Worm (Caenorhabditis elegans) whole organism, young adult: ENCODE results near the gene math-33.

Experiments used
- Y67H2A.10 ChIP-seq: fragments of 200-800 bp; sonication (Bioruptor generic); conservative IDR thresholded peaks from 2 replicates; pipeline ENCODE4 v1.3.6; 2022; ENCODE audit warnings: missing genetic modification reagents, missing genetic modification characterization, missing compliant biosample characterization
- die-1 ChIP-seq: sonication (generic microtip); optimal IDR thresholded peaks from 2 replicates; lab custom pipeline; 2016; ENCODE audit warnings: missing genotype, mild to moderate bottlenecking, missing genetic modification characterization, missing compliant biosample characterization
- lin-54 ChIP-seq: fragments of 200-800 bp; sonication (Bioruptor generic); optimal IDR thresholded peaks from 2 replicates; lab custom pipeline; 2018; ENCODE audit warnings: mild to moderate bottlenecking, missing genetic modification characterization, missing compliant biosample characterization
- madf-3 ChIP-seq: fragments of 200-800 bp; sonication (Bioruptor generic); IDR thresholded peaks from 2 replicates; pipeline ENCODE4 v1.3.6; 2022; ENCODE audit warnings: missing genetic modification reagents, missing genetic modification characterization, missing compliant biosample characterization
- nfya-1 ChIP-seq: sonication (generic microtip); optimal IDR thresholded peaks from 2 replicates; lab custom pipeline; 2017; ENCODE audit warnings: antibody characterized with exemption, missing compliant biosample characterization, missing genetic modification characterization, borderline replicate concordance; ENCODE audit not compliant: insufficient read depth
- rpc-1 ChIP-seq, 2 experiments: fragments of 150-350 bp in 1 of 2; sonication (generic microtip) in 1 of 2; optimal IDR thresholded peaks; 2 replicates each; lab custom pipeline; 2014 to 2018; ENCODE audit warnings: missing biosample characterization in 1 of 2, missing genetic modification characterization in 1 of 2, missing genetic modification reagents in 1 of 2, missing genotype in 1 of 2
- sdz-38 ChIP-seq: sonication (generic microtip); optimal IDR thresholded peaks from 2 replicates; lab custom pipeline; 2016; ENCODE audit warnings: missing genotype, missing genetic modification characterization, missing compliant biosample characterization
- zim-3 ChIP-seq: sonication (generic microtip); optimal IDR thresholded peaks from 2 replicates; lab custom pipeline; 2017; ENCODE audit warnings: mild to moderate bottlenecking, missing genetic modification characterization, moderate library complexity, missing compliant biosample characterization

- no peak for TF ChIP-seq zim-3 (tag; lab: Kevin White, UChicago)
- TF ChIP-seq Y67H2A.10 (GFP tag; lab: Robert Waterston, UW) = no peak
- no peak for TF ChIP-seq die-1 (tag; lab: Kevin White, UChicago)
- no peak for TF ChIP-seq lin-54 (GFP tag; lab: Kevin White, UChicago)
- TF ChIP-seq sdz-38 (tag; lab: Kevin White, UChicago) = no peak
- no peak for TF ChIP-seq madf-3 (GFP tag; lab: Robert Waterston, UW)
- no peak for TF ChIP-seq nfya-1 (tag; lab: Kevin White, UChicago)
- TF ChIP-seq rpc-1 (optimal IDR thresholded peaks at IDR 0.05; lab: Kevin White, UChicago) = no peak
- TF ChIP-seq rpc-1 (tag; optimal IDR thresholded peaks at IDR 0.05; lab: Kevin White, UChicago) = no peak
These were observed 38.6 kb downstream of the math-33 start, which contains the start of gene srg-39 for ce11 chrV:11152333-11152732.
